Fruit fly (Drosophila melanogaster): ENCODE results near the gene GstD1.
A peak's percentile ranks its signal among the peaks of the same experiment; 100 is the strongest.

The GstD1 gene

DNA sequence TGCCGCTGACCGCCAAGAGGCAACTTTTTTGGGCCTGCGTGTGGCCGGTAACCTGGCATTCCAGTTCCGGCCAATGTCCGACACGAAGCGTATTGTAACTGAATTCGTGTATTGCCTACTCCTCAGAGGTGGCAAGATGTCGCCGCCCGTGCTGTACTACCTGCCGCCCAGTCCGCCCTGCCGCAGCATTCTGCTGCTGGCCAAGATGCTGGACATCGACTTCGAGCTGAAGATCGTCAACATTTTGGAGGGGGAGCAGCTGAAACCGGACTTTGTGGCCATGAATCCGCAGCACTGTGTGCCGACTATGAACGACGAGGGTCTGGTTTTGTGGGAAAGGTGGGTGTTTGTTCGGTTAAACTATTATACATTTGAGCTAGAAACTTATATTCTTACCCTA lies 15.2 kb upstream of the GstD1 start:
- TF ChIP-seq CG6175 (GFP tag; IDR thresholded peaks at IDR 0.05) (peak; percentile 75; the same call in 1 of the 3 replicates), danr (GFP tag; IDR thresholded peaks at IDR 0.05) (no peak), Drgx (GFP tag; IDR thresholded peaks at IDR 0.05) (0 out of 2 replicates have a peak, but pooled peaks have one; percentile 24)

DNA sequence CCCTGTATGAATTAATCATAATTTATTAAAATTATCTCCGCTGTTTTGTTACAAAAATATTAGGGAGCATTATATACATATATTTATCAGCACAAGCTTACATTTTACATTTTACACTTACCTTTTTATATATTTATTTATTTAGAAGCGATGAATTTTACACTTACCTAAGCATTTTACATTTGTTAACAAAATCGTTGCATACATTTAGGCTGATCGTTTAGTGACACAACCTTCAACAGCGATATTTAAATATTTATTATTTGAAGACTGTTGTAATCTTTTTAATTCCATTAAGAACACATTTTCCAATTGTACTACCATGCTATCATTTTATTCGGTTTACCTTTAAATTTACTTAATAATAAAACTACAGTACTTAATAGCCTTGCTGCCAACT lies 14.7 kb upstream of the GstD1 start:
- peak; percentile 60 for TF ChIP-seq amos (GFP tag; IDR thresholded peaks at IDR 0.05; ENCODE audit: partially characterized antibody)
- TF ChIP-seq zfh1 (GFP tag; IDR thresholded peaks at IDR 0.05): no peak
- peak; percentile 39 for TF ChIP-seq stwl (tag; optimal IDR thresholded peaks at IDR 0.05)
- peak; percentile 21; the same call in 1 of the 2 replicates for TF ChIP-seq CG13287 (GFP tag; IDR thresholded peaks at IDR 0.05; ENCODE audit: partially characterized antibody)
- TF ChIP-seq knrl (GFP tag; IDR thresholded peaks at IDR 0.05; ENCODE audit: partially characterized antibody): peak; percentile 27; the same call in 1 of the 3 replicates
- no peak for TF ChIP-seq crc (GFP tag; optimal IDR thresholded peaks at IDR 0.05)
- no peak for TF ChIP-seq CG8388 (GFP tag; optimal IDR thresholded peaks at IDR 0.05)
- peak; percentile 31; the same call in 1 of the 3 replicates for TF ChIP-seq CG16813 (GFP tag; IDR thresholded peaks at IDR 0.05; ENCODE audit: partially characterized antibody)
- TF ChIP-seq CG32532 (GFP tag; IDR thresholded peaks at IDR 0.05): no peak
- TF ChIP-seq Tbp (GFP tag; optimal IDR thresholded peaks at IDR 0.05): no peak
- no peak for TF ChIP-seq CG10267 (tag; optimal IDR thresholded peaks at IDR 0.05)
- TF ChIP-seq CTCF (GFP tag; optimal IDR thresholded peaks at IDR 0.05): peak; percentile 71
- TF ChIP-seq Sin3A (optimal IDR thresholded peaks at IDR 0.05): no peak
- TF ChIP-seq Bgb (GFP tag; IDR thresholded peaks at IDR 0.05; ENCODE audit: partially characterized antibody): peak; percentile 20; the same call in 1 of the 2 replicates
- no peak for TF ChIP-seq tin (GFP tag; optimal IDR thresholded peaks at IDR 0.05)
- no peak for TF ChIP-seq CG11456 (GFP tag; IDR thresholded peaks at IDR 0.05)
- no peak for TF ChIP-seq Dll (GFP tag; IDR thresholded peaks at IDR 0.05; ENCODE audit: partially characterized antibody)
- no peak for TF ChIP-seq fru (optimal IDR thresholded peaks at IDR 0.05)

- no peak for TF ChIP-seq CG3065 (GFP tag; optimal IDR thresholded peaks at IDR 0.05)
- no peak for TF ChIP-seq HHEX (GFP tag; optimal IDR thresholded peaks at IDR 0.05)
- TF ChIP-seq Ets65A (GFP tag): no peak
- no peak for TF ChIP-seq CG9215 (GFP tag; IDR thresholded peaks at IDR 0.05)
- no peak for TF ChIP-seq Trl (optimal IDR thresholded peaks at IDR 0.05)
- no peak for TF ChIP-seq Trl (GFP tag; optimal IDR thresholded peaks at IDR 0.05)
- no peak for TF ChIP-seq GATAe (GFP tag; conservative IDR thresholded peaks at IDR 0.05)
- TF ChIP-seq bigmax (GFP tag; optimal IDR thresholded peaks at IDR 0.05): no peak
- no peak for TF ChIP-seq unpg (GFP tag; optimal IDR thresholded peaks at IDR 0.05)
- no peak for TF ChIP-seq nmo (GFP tag; optimal IDR thresholded peaks at IDR 0.05)
- TF ChIP-seq MESR4 (GFP tag; optimal IDR thresholded peaks at IDR 0.05): no peak
- no peak for TF ChIP-seq CG18262 (tag; optimal IDR thresholded peaks at IDR 0.05)
- no peak for TF ChIP-seq CG8388 (GFP tag; optimal IDR thresholded peaks at IDR 0.05)
- TF ChIP-seq ftz-f1 (GFP tag; optimal IDR thresholded peaks at IDR 0.05): no peak
- no peak for TF ChIP-seq wdn (GFP tag; IDR thresholded peaks at IDR 0.05)
Observed at dm6 chr3R:12383036-12383435, 14.0 kb upstream of the GstD1 start, which contains the start of gene GstD11. Gene GstD11, plus strand, starts transcription at chr3R:12383336.

DNA sequence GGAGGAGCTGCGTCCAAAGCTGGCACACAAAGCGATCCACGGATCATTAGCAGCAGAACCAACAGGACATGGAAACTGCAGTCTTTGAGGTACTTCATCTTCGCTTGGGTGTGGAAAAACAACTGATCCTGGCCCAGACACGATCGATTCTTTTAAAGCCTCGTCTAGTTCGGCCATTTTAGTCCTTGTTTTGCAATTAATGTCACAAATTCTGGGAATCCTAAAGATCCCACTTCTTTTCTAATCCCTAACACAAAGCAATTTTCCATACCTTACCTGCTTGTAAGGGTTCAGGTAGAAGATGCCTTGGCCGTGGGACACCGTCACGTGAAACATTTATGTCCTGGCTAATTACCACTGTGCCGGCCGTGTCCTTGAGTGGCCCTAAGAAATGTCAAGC lies 13.5 kb upstream of the GstD1 start, which contains the start of gene CG10035:
Gene CG10035, minus strand, starts transcription at position 129 of the 400 bp plus-strand sequence.
- TF ChIP-seq D (optimal IDR thresholded peaks at IDR 0.05) (peak; percentile 55), D (GFP tag; optimal IDR thresholded peaks at IDR 0.05) (no peak), CG15479 (GFP tag; optimal IDR thresholded peaks at IDR 0.05) (peak; percentile 20), pros (GFP tag; optimal IDR thresholded peaks at IDR 0.05) (peak; percentile 12), emc (GFP tag; optimal IDR thresholded peaks at IDR 0.05) (no peak), zen (tag; optimal IDR thresholded peaks at IDR 0.05) (peak; percentile 98), Asciz (GFP tag; optimal IDR thresholded peaks at IDR 0.05) (no peak)
